Worm (Caenorhabditis elegans) whole organism, early embryonic: Measurements from ENCODE around the gene nhr-19.

Source experiments
- B0310.2 ChIP-seq: sonication (generic microtip); optimal IDR thresholded peaks from 2 replicates; lab custom pipeline; 2016; ENCODE audit warnings: mild to moderate bottlenecking, missing genetic modification characterization, missing compliant biosample characterization
- F13C5.2 ChIP-seq: sonication (generic microtip); optimal IDR thresholded peaks from 2 replicates; lab custom pipeline; 2017; ENCODE audit warnings: mild to moderate bottlenecking, missing genetic modification characterization, inconsistent platforms, missing compliant biosample characterization
- aly-1 ChIP-seq: sonication (generic microtip); optimal IDR thresholded peaks from 2 replicates; lab custom pipeline; 2016; ENCODE audit warnings: missing genetic modification characterization, missing compliant biosample characterization
- ama-1 ChIP-seq: fragments of 150-350 bp; optimal IDR thresholded peaks from 2 replicates; lab custom pipeline; 2014
- ceh-13 ChIP-seq: fragments of 200-800 bp; sonication (Bioruptor generic); optimal IDR thresholded peaks from 2 replicates; lab custom pipeline; 2018; ENCODE audit warnings: mild to moderate bottlenecking, missing genetic modification characterization, missing compliant biosample characterization
- ceh-36 ChIP-seq: sonication (generic microtip); optimal IDR thresholded peaks from 2 replicates; lab custom pipeline; 2016; ENCODE audit warnings: missing genetic modification characterization, inconsistent platforms, missing compliant biosample characterization
- ets-7 ChIP-seq: sonication (generic microtip); optimal IDR thresholded peaks from 2 replicates; lab custom pipeline; 2016; ENCODE audit warnings: missing genotype, missing genetic modification characterization, missing compliant biosample characterization
- flt-1 ChIP-seq: fragments of 200-800 bp; sonication (Bioruptor generic); IDR thresholded peaks from 2 replicates; pipeline ENCODE4 v1.3.6; 2022; ENCODE audit warnings: missing genetic modification characterization, missing compliant biosample characterization
- hmbx-1 ChIP-seq: sonication (generic microtip); optimal IDR thresholded peaks from 2 replicates; lab custom pipeline; 2016; ENCODE audit warnings: mild to moderate bottlenecking, missing genetic modification characterization, missing compliant biosample characterization
- hmg-4 ChIP-seq: fragments of 200-800 bp; sonication (Bioruptor generic); optimal IDR thresholded peaks from 2 replicates; lab custom pipeline; 2018; ENCODE audit warnings: mild to moderate bottlenecking, missing genetic modification characterization, missing compliant biosample characterization
- hnd-1 ChIP-seq: sonication (generic microtip); optimal IDR thresholded peaks from 2 replicates; lab custom pipeline; 2016; ENCODE audit warnings: missing genetic modification characterization, missing compliant biosample characterization
- pes-1 ChIP-seq: fragments of 200-800 bp; sonication (Bioruptor generic); IDR thresholded peaks from 2 replicates; pipeline ENCODE4 v1.3.6; 2022; ENCODE audit warnings: missing genetic modification reagents, missing genetic modification characterization, missing compliant biosample characterization
- scrt-1 ChIP-seq: fragments of 200-800 bp; sonication (Bioruptor generic); IDR thresholded peaks from 2 replicates; pipeline ENCODE4 v1.3.6; 2022; ENCODE audit warnings: missing genetic modification characterization, missing compliant biosample characterization
- sea-1 ChIP-seq: fragments of 200-800 bp; sonication (Bioruptor generic); conservative IDR thresholded peaks from 2 replicates; pipeline ENCODE4 v1.3.6; 2022; ENCODE audit warnings: missing genetic modification characterization, missing compliant biosample characterization
- tbx-11 ChIP-seq: fragments of 200-800 bp; sonication (Bioruptor generic); IDR thresholded peaks from 2 replicates; pipeline ENCODE4 v1.3.6; 2022; ENCODE audit warnings: missing genetic modification characterization, missing compliant biosample characterization
- tbx-37 ChIP-seq: fragments of 200-800 bp; sonication (Bioruptor generic); conservative IDR thresholded peaks from 2 replicates; pipeline ENCODE4 v1.3.6; 2022; ENCODE audit warnings: missing genetic modification reagents, missing genetic modification characterization, missing compliant biosample characterization
- tra-4 ChIP-seq: sonication (generic microtip); optimal IDR thresholded peaks from 2 replicates; lab custom pipeline; 2017; ENCODE audit warnings: missing genetic modification characterization, missing compliant biosample characterization

The nhr-19 gene

ce11 chrII:9601069-9601468 lies 4.3 kb downstream of the nhr-19 start:
- TF ChIP-seq tra-4 (tag; lab: Kevin White, UChicago), result no peak

ce11 chrII:9600022-9600722 lies 5.2 kb downstream of the nhr-19 start:
- TF ChIP-seq sea-1 (GFP tag; lab: Robert Waterston, UW) (no peak), B0310.2 (tag; lab: Kevin White, UChicago) (no peak)

- no peak for TF ChIP-seq hmbx-1 (tag; lab: Kevin White, UChicago)
- no peak for TF ChIP-seq ceh-13 (GFP tag; lab: Kevin White, UChicago)
- TF ChIP-seq pes-1 (GFP tag; lab: Robert Waterston, UW), result no peak
- TF ChIP-seq tbx-37, result no peak
- no peak for TF ChIP-seq sea-1 (GFP tag; lab: Robert Waterston, UW)
- TF ChIP-seq F13C5.2 (tag; lab: Kevin White, UChicago), result no peak
Measured at ce11 chrII:9597516-9598047, 7.7 kb downstream of the nhr-19 start, which contains the start of gene mrpl-53. Gene mrpl-53 (plus strand): TSS chrII:9597622.

- no peak for TF ChIP-seq hnd-1 (tag; lab: Kevin White, UChicago)
- TF ChIP-seq tra-4 (tag; lab: Kevin White, UChicago), result no peak
Measured at ce11 chrII:9596401-9596800, 8.9 kb downstream of the nhr-19 start, which contains the start of gene E02H1.6. Gene E02H1.6 (plus strand): TSS chrII:9596701.

- TF ChIP-seq pes-1 (GFP tag; lab: Robert Waterston, UW) (no peak), ceh-36 (tag; lab: Kevin White, UChicago) (no peak), sea-1 (GFP tag; lab: Robert Waterston, UW) (no peak), tbx-11 (GFP tag; lab: Robert Waterston, UW) (no peak), hnd-1 (tag; lab: Kevin White, UChicago) (no peak), B0310.2 (tag; lab: Kevin White, UChicago) (no peak), tra-4 (tag; lab: Kevin White, UChicago) (no peak), ets-7 (tag; lab: Kevin White, UChicago) (no peak), F13C5.2 (tag; lab: Kevin White, UChicago) (no peak), scrt-1 (GFP tag; lab: Robert Waterston, UW) (no peak), hmg-4 (GFP tag; lab: Kevin White, UChicago) (no peak), tbx-37 (no peak), ama-1 (no peak), ceh-13 (GFP tag; lab: Kevin White, UChicago) (no peak), aly-1 (tag; lab: Kevin White, UChicago) (no peak), flt-1 (GFP tag; lab: Robert Waterston, UW) (no peak), hmbx-1 (tag; lab: Kevin White, UChicago) (no peak)
Measured at ce11 chrII:9594924-9595323, 10.4 kb downstream of the nhr-19 start, which contains the start of gene E02H1.5. Gene E02H1.5 (plus strand): TSS chrII:9595224.

- TF ChIP-seq pes-1 (GFP tag; lab: Robert Waterston, UW) (no peak), hnd-1 (tag; lab: Kevin White, UChicago) (no peak), F13C5.2 (tag; lab: Kevin White, UChicago) (no peak), B0310.2 (tag; lab: Kevin White, UChicago) (no peak), hmbx-1 (tag; lab: Kevin White, UChicago) (no peak), tbx-37 (no peak), ets-7 (tag; lab: Kevin White, UChicago) (no peak), ama-1 (no peak), scrt-1 (GFP tag; lab: Robert Waterston, UW) (no peak), ceh-36 (tag; lab: Kevin White, UChicago) (no peak), ceh-13 (GFP tag; lab: Kevin White, UChicago) (no peak), tbx-11 (GFP tag; lab: Robert Waterston, UW) (no peak), hmg-4 (GFP tag; lab: Kevin White, UChicago) (no peak), tra-4 (tag; lab: Kevin White, UChicago) (no peak), flt-1 (GFP tag; lab: Robert Waterston, UW) (no peak), sea-1 (GFP tag; lab: Robert Waterston, UW) (no peak)
Measured at ce11 chrII:9592737-9593136, 12.6 kb downstream of the nhr-19 start, which contains the start of gene parp-2. Gene parp-2 (plus strand): TSS chrII:9593037.

- TF ChIP-seq ama-1, result no peak
- TF ChIP-seq F13C5.2 (tag; lab: Kevin White, UChicago), result peak; percentile 43
- TF ChIP-seq tbx-37, result peak; percentile 78
Measured at ce11 chrII:9591071-9591470, 14.3 kb downstream of the nhr-19 start, which contains the start of the genes E02H1.1 and tag-124. Gene E02H1.1 (minus strand): TSS chrII:9591164. Gene tag-124 (plus strand): TSS chrII:9591292.

- TF ChIP-seq B0310.2 (tag; lab: Kevin White, UChicago) (no peak), hmbx-1 (tag; lab: Kevin White, UChicago) (no peak), hmg-4 (GFP tag; lab: Kevin White, UChicago) (no peak), tra-4 (tag; lab: Kevin White, UChicago) (no peak), scrt-1 (GFP tag; lab: Robert Waterston, UW) (no peak), tbx-11 (GFP tag; lab: Robert Waterston, UW) (no peak), flt-1 (GFP tag; lab: Robert Waterston, UW) (no peak), F13C5.2 (tag; lab: Kevin White, UChicago) (no peak), ets-7 (tag; lab: Kevin White, UChicago) (no peak), tbx-37 (no peak), sea-1 (GFP tag; lab: Robert Waterston, UW) (no peak), ama-1 (no peak), hnd-1 (tag; lab: Kevin White, UChicago) (no peak), pes-1 (GFP tag; lab: Robert Waterston, UW) (no peak), aly-1 (tag; lab: Kevin White, UChicago) (no peak), ceh-36 (tag; lab: Kevin White, UChicago) (no peak), ceh-13 (GFP tag; lab: Kevin White, UChicago) (no peak)
Measured at ce11 chrII:9589667-9590066, 15.7 kb downstream of the nhr-19 start, which contains the start of gene eral-1. Gene eral-1 (minus strand): TSS chrII:9589767.
